Worm (Caenorhabditis elegans): ENCODE measurements around the gene C34C12.6.

The C34C12.6 gene

DNA sequence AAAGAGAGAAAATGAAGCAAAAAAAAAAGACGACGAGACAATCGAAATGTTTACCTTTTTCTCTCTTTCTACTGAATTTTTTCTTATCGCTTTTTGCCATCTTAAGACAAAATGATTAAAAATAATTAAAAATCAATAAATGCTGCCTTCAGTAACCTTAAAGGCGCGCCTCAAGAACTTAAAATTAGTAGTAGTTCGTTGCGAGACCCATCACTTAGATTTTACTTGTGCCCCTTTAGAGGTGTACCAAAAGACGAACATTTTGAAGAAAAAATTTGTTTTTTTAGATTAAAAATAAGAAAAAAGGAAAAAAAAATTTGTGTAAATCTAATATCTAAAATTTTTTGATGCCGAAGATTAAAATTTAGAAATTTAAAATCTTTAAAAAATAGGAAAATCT lies 11.4 kb upstream of the C34C12.6 start:
- TF ChIP-seq him-1 (tag; optimal IDR thresholded peaks at IDR 0.05) = no peak
- TF ChIP-seq W03F9.2 (tag; optimal IDR thresholded peaks at IDR 0.05) = no peak
- no peak for TF ChIP-seq dao-5 (tag; optimal IDR thresholded peaks at IDR 0.05)

ce11 chrIII:3471403-3472053 lies 10.9 kb upstream of the C34C12.6 start, which contains the start of gene rsu-1:
Gene rsu-1 (plus strand): TSS chrIII:3472003.
- TF ChIP-seq him-1 (tag; optimal IDR thresholded peaks at IDR 0.05) = no peak
- TF ChIP-seq dao-5 (tag; optimal IDR thresholded peaks at IDR 0.05) = no peak
- no peak for TF ChIP-seq W03F9.2 (tag; optimal IDR thresholded peaks at IDR 0.05)

DNA sequence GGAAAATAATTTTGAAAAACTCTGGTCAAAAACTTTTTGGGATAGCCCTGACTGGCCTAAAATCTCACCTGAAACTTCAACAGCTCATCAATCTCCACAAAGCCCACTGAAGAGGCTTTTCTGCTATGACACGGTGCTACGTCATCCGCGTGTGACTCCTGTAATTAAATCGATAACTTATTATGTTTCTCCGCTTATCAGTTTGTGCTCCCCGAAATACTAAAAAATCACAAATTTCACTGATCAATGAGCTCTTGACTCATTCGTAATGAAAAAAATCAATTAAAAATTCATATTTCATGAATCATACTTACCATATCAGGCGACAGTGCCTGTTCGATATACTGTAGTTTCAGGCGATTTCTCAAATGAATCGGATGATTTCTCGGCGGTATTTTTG lies 7.4 kb upstream of the C34C12.6 start:
- TF ChIP-seq him-1 (tag; optimal IDR thresholded peaks at IDR 0.05) = no peak
- no peak for TF ChIP-seq W03F9.2 (tag; optimal IDR thresholded peaks at IDR 0.05)
- no peak for TF ChIP-seq dao-5 (tag; optimal IDR thresholded peaks at IDR 0.05)

ce11 chrIII:3475497-3475896 lies 6.9 kb upstream of the C34C12.6 start, which contains the start of gene C34C12.9:
Gene C34C12.9 (minus strand): TSS chrIII:3475512.
- no peak for TF ChIP-seq dao-5 (tag; optimal IDR thresholded peaks at IDR 0.05)
- TF ChIP-seq W03F9.2 (tag; optimal IDR thresholded peaks at IDR 0.05) = no peak
- TF ChIP-seq him-1 (tag; optimal IDR thresholded peaks at IDR 0.05) = no peak

DNA sequence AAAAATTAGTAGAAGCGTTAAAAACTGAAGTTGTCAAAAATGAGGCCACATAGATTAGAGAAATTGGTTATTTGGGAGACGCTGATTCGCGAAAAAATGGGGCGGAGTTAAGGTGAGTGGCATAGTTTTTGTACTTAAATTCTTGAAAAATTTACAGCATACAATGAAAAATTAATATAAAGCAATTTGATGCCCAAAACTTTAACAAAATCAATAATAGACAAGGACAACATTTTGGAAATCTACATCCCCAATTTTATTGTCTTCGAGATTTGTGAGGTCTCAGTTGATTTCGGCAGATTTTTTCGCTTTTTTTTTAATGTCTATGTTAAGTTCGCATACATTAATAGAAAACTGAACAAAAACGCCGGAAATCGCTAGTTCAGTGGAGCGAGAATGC lies 6.1 kb upstream of the C34C12.6 start:
- TF ChIP-seq dao-5 (tag; optimal IDR thresholded peaks at IDR 0.05) = no peak
- no peak for TF ChIP-seq him-1 (tag; optimal IDR thresholded peaks at IDR 0.05)
- TF ChIP-seq W03F9.2 (tag; optimal IDR thresholded peaks at IDR 0.05) = no peak

DNA sequence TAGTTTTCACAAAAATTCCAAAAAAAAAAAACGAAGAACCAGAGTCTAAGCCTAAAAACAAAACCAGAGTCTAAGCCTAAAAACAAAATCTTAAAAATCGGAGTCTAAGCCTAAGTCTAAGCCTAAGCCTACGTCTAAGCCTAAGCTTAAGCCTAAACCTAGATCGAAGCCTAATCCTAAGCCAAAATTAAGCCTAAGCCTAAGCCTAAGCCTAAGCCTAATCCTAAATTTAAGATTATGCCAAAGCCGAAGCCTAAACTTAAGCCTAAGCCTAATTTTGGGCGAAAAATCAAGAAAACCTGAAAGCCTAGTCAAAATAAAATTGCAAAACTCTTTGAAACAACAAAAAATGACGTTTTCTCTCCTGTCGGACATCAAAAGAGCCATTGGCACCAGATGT lies 5.0 kb upstream of the C34C12.6 start:
- TF ChIP-seq dao-5 (tag; optimal IDR thresholded peaks at IDR 0.05) (no peak), W03F9.2 (tag; optimal IDR thresholded peaks at IDR 0.05) (no peak), him-1 (tag; optimal IDR thresholded peaks at IDR 0.05) (no peak)

ce11 chrIII:3478795-3479398 lies 3.5 kb upstream of the C34C12.6 start:
- TF ChIP-seq him-1 (tag; optimal IDR thresholded peaks at IDR 0.05) (no peak), W03F9.2 (tag; optimal IDR thresholded peaks at IDR 0.05) (no peak), dao-5 (tag; optimal IDR thresholded peaks at IDR 0.05) (no peak)

DNA sequence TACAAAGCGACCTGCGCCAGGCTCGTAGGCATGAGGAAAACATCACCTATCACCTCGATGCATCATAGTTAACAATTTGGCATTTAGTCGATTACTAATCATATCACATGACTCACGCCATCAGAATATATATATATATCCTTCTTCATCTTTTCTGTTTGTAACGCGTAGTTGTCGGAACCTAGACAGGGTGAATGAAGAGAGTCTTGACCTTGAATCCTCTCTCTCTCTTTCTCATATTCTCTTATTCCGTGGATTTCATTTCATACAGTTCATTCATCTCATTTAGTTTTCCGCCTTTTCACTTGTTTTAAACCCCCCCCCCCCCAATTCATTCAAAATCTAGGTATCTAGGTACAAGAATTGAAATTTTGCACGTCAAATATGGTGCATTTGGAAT lies 2.2 kb upstream of the C34C12.6 start:
- TF ChIP-seq W03F9.2 (tag; optimal IDR thresholded peaks at IDR 0.05) (no peak), him-1 (tag; optimal IDR thresholded peaks at IDR 0.05) (no peak), dao-5 (tag; optimal IDR thresholded peaks at IDR 0.05) (no peak)

DNA sequence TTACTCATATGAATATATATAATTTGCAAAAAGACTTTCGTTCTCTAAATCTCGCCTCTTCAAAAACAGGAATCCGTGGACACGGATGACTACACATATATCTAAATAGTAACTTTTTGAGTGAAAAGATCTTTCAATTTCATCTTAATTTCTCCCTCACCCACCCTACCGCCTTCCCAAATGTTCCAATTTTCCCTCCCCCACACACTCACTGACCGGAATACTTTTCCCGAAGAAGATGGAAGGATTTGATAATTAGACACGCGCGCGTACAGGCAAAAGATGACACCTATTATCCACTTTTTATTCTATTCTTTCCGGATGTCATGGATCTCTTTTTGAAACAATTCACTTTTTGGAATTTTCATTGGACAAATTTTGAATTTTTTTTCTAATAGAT lies 1.4 kb upstream of the C34C12.6 start:
- TF ChIP-seq W03F9.2 (tag; optimal IDR thresholded peaks at IDR 0.05) (no peak), dao-5 (tag; optimal IDR thresholded peaks at IDR 0.05) (no peak), him-1 (tag; optimal IDR thresholded peaks at IDR 0.05) (no peak)

DNA sequence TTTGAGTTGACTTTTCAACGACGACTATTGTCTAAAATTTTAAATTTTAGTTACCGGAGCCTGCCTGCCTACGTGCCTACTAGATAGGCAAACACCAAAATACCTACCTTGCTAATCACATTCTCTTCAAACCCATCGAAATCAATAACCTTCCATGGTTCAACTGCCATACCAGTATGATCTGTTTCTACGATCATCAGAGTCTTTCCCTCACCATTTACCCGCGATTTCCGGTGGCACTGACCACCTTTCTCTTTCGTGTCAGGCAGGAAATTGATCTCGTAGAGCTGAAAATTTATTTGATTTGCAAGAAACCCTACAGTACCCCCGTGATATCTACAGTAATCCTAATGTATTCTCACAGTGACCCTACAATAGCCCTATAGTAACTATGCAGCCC lies 2.6 kb downstream of the C34C12.6 start:
- TF ChIP-seq W03F9.2 (tag; optimal IDR thresholded peaks at IDR 0.05) (no peak), dao-5 (tag; optimal IDR thresholded peaks at IDR 0.05) (no peak), him-1 (tag; optimal IDR thresholded peaks at IDR 0.05) (no peak)

DNA sequence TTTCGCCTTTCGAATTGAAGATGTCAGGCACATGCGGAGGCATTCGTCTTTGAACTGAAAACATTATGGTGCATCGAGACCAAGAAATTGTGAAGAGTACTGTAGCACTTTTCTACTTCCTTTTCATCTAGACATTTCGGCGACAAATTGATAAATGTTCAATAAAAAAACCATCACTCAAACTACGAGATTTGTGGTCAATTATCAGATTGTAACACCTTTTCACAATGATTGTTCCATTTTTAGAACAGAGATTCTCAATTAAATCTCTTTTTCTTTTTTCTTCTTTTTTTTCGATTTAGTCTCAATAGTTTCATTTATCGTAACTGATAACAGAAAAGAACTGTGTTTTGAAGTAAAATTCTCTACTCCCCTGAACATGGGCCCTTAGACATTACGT lies 3.7 kb downstream of the C34C12.6 start:
- no peak for TF ChIP-seq W03F9.2 (tag; optimal IDR thresholded peaks at IDR 0.05)
- no peak for TF ChIP-seq him-1 (tag; optimal IDR thresholded peaks at IDR 0.05)
- no peak for TF ChIP-seq dao-5 (tag; optimal IDR thresholded peaks at IDR 0.05)

ce11 chrIII:3487133-3487532 lies 4.7 kb downstream of the C34C12.6 start:
- TF ChIP-seq W03F9.2 (tag; optimal IDR thresholded peaks at IDR 0.05) = no peak
- TF ChIP-seq dao-5 (tag; optimal IDR thresholded peaks at IDR 0.05) = no peak
- TF ChIP-seq him-1 (tag; optimal IDR thresholded peaks at IDR 0.05) = no peak

- no peak for TF ChIP-seq dao-5 (tag; optimal IDR thresholded peaks at IDR 0.05)
- TF ChIP-seq him-1 (tag; optimal IDR thresholded peaks at IDR 0.05) = no peak
- no peak for TF ChIP-seq W03F9.2 (tag; optimal IDR thresholded peaks at IDR 0.05)
Observed at ce11 chrIII:3488224-3488623, 5.8 kb downstream of the C34C12.6 start, which contains the start of gene C34C12.7. Gene C34C12.7 (minus strand): TSS chrIII:3488341.

ce11 chrIII:3493138-3493537 lies 10.7 kb downstream of the C34C12.6 start, which contains the start of gene gly-14:
Gene gly-14 (minus strand): TSS chrIII:3493238.
- TF ChIP-seq W03F9.2 (tag; optimal IDR thresholded peaks at IDR 0.05) (no peak), him-1 (tag; optimal IDR thresholded peaks at IDR 0.05) (no peak), dao-5 (tag; optimal IDR thresholded peaks at IDR 0.05) (no peak)

DNA sequence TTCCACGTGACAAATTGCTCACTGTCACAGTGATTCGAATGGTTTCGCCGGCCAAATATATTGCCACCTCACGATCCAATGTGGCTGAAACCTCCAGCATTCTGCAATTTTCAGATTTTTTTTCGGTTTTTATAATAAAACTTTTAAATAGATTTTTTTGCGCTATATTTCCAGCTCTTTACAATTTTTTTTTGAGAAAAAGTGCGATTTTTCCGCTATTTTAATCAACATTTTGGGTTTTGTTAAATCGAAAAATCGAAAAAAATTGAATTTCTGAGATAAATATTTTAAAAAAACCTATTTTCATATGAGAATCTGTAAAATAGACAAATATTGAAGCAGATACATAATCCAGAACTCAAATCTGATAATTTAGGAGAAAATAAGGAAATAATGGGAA lies 16.6 kb downstream of the C34C12.6 start, which contains the start of gene M01F1.9:
Gene M01F1.9 (minus strand): TSS at position 101 of the 400 bp plus-strand sequence.
- TF ChIP-seq W03F9.2 (tag; optimal IDR thresholded peaks at IDR 0.05) (no peak), dao-5 (tag; optimal IDR thresholded peaks at IDR 0.05) (no peak), him-1 (tag; optimal IDR thresholded peaks at IDR 0.05) (no peak)

All from whole organism, L4/young adult.